Fruit fly (Drosophila melanogaster) whole organism, prepupa: ENCODE measurements around the gene CG10194.
A peak's percentile ranks its signal among the peaks of the same experiment; 100 is the strongest.

ENCODE experiments used
- CG10631 ChIP-seq: fragments of 200-800 bp; sonication (Bioruptor generic); optimal IDR thresholded peaks from 2 replicates; lab custom pipeline; 2016; ENCODE audit warnings: missing biosample characterization, missing genetic modification characterization
- CG10669 ChIP-seq: fragments of 200-800 bp; sonication (Bioruptor generic); optimal IDR thresholded peaks from 3 replicates; lab custom pipeline; 2018; ENCODE audit warnings: missing biosample characterization, mild to moderate bottlenecking, missing genetic modification characterization, moderate library complexity
- CG11902 ChIP-seq: fragments of 200-800 bp; sonication (Bioruptor generic); optimal IDR thresholded peaks from 3 replicates; lab custom pipeline; 2016; ENCODE audit warnings: missing biosample characterization, missing genetic modification characterization
- CG15336 ChIP-seq: fragments of 200-800 bp; sonication (Bioruptor generic); IDR thresholded peaks from 2 replicates; pipeline ENCODE4 v1.3.6; 2022; ENCODE audit warnings: missing biosample characterization, missing genetic modification characterization
- CG1621 ChIP-seq: fragments of 200-800 bp; sonication (Bioruptor generic); optimal IDR thresholded peaks from 3 replicates; lab custom pipeline; 2018; ENCODE audit warnings: missing biosample characterization, mild to moderate bottlenecking, missing genetic modification characterization
- CG16779 ChIP-seq: fragments of 200-800 bp; sonication (Bioruptor generic); optimal IDR thresholded peaks from 3 replicates; lab custom pipeline; 2017; ENCODE audit warnings: missing biosample characterization, mild to moderate bottlenecking, missing genetic modification characterization
- CG32006 ChIP-seq: fragments of 200-800 bp; sonication (Bioruptor generic); optimal IDR thresholded peaks from 3 replicates; lab custom pipeline; 2017; ENCODE audit warnings: missing biosample characterization, mild to moderate bottlenecking, missing genetic modification characterization
- CG3919 ChIP-seq: fragments of 200-800 bp; sonication (Bioruptor generic); optimal IDR thresholded peaks from 3 replicates; lab custom pipeline; 2016; ENCODE audit warnings: missing biosample characterization, missing genetic modification characterization
- CG6854 ChIP-seq: fragments of 200-800 bp; sonication (Bioruptor generic); optimal IDR thresholded peaks from 2 replicates; lab custom pipeline; 2017; ENCODE audit warnings: missing biosample characterization, mild to moderate bottlenecking, missing genetic modification characterization
- CG8319 ChIP-seq: fragments of 200-800 bp; sonication (Bioruptor generic); optimal IDR thresholded peaks from 3 replicates; lab custom pipeline; 2016; ENCODE audit warnings: missing biosample characterization, missing genetic modification characterization
- Eip78C ChIP-seq: fragments of 200-800 bp; sonication (Bioruptor generic); peaks from one replicate; lab custom pipeline; 2016; ENCODE audit warnings: missing biosample characterization, missing genetic modification characterization
- Eip93F ChIP-seq: fragments of 200-800 bp; sonication (Bioruptor generic); optimal IDR thresholded peaks from 2 replicates; lab custom pipeline; 2016; ENCODE audit warnings: missing biosample characterization, mild to moderate bottlenecking, missing genetic modification characterization
- Gug ChIP-seq: fragments of 200-800 bp; sonication (Bioruptor generic); IDR thresholded peaks from 2 replicates; pipeline ENCODE4 v1.3.6; 2022; ENCODE audit warnings: missing biosample characterization, missing genetic modification characterization
- Sox15 ChIP-seq: fragments of 200-800 bp; sonication (Bioruptor generic); optimal IDR thresholded peaks from 3 replicates; lab custom pipeline; 2016; ENCODE audit warnings: missing biosample characterization, missing genetic modification characterization
- achi ChIP-seq: fragments of 200-800 bp; sonication (Bioruptor generic); optimal IDR thresholded peaks from 3 replicates; lab custom pipeline; 2016; ENCODE audit warnings: missing biosample characterization, missing genetic modification characterization
- eg ChIP-seq: fragments of 200-800 bp; sonication (Bioruptor generic); IDR thresholded peaks from 3 replicates; pipeline ENCODE4 v1.3.6; 2022; ENCODE audit warnings: missing biosample characterization, missing genetic modification characterization
- fd59A ChIP-seq: fragments of 200-800 bp; sonication (Bioruptor generic); optimal IDR thresholded peaks from 2 replicates; lab custom pipeline; 2017; ENCODE audit warnings: missing biosample characterization, mild to moderate bottlenecking, missing genetic modification characterization, missing genetic modification reagents
- fkh ChIP-seq: fragments of 200-800 bp; sonication (Bioruptor generic); optimal IDR thresholded peaks from 3 replicates; lab custom pipeline; 2017; ENCODE audit warnings: missing biosample characterization, mild to moderate bottlenecking, missing genetic modification characterization, moderate library complexity
- net ChIP-seq: fragments of 200-800 bp; sonication (Bioruptor generic); optimal IDR thresholded peaks from 3 replicates; lab custom pipeline; 2016; ENCODE audit warnings: missing biosample characterization, missing genetic modification characterization
- pdm3 ChIP-seq: fragments of 200-800 bp; sonication (Bioruptor generic); optimal IDR thresholded peaks from 3 replicates; lab custom pipeline; 2016; ENCODE audit warnings: missing biosample characterization, missing genetic modification characterization
- salr ChIP-seq, 2 experiments: fragments of 200-800 bp; sonication (Bioruptor generic); optimal IDR thresholded peaks; 3 replicates each; lab custom pipeline; 2016 to 2018; ENCODE audit warnings: missing biosample characterization in 2 of 2, missing genetic modification characterization in 2 of 2, mild to moderate bottlenecking in 1 of 2
- topi ChIP-seq: fragments of 200-800 bp; sonication (Bioruptor generic); optimal IDR thresholded peaks from 3 replicates; lab custom pipeline; 2016; ENCODE audit warnings: missing biosample characterization, missing genetic modification characterization
- vri ChIP-seq: fragments of 200-800 bp; sonication (Bioruptor generic); optimal IDR thresholded peaks from 3 replicates; lab custom pipeline; 2016; ENCODE audit warnings: missing biosample characterization, mild to moderate bottlenecking, missing genetic modification characterization

Gene CG10194

DNA sequence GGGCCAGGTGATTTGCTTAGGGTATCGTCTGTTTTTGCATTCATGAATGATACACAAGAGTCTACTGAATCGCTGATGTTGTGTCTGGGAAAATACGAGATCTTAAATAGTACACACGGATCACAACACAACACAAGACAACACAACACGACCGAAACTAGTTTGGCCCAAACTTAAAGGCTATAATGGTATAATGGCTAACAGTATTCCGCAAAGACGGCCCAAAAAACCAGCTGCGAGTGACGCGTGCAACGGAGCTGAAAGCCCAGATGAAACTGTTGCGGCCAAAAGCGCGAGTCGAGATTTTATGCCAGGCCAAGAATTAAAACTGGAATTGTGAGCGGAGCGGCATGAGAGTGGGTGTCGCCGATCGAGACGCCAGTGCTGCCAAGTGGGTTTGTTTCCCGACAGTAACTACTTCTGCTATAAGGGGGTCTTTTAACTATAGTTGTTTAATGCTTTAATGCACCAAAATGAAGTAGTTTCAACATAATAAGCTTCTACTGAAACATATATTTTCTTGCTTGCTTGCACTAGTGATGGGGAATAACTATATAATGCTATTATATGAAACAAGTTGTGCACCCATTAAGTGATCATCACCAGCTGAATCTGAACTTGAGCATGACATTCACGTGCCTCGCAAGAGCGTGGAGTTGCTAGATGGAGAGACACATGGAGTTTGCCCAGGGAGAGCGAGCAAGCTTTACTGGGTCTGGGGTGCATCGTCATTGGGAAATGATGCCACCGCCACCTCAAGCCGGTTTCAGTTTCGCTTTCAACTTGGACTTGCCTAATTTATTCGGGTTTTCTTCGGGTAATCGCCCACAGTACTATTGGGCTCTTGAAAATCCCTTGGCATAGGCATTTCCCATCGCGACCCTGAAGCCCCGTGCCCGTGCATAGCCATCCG, 51.0 kb downstream of the CG10194 start (continued):
- no peak for TF ChIP-seq CG3919 (GFP tag; lab: Kevin White, UChicago)
- no peak for TF ChIP-seq CG10631 (GFP tag; lab: Kevin White, UChicago)
- no peak for TF ChIP-seq Gug
- TF ChIP-seq CG10669 = no peak
- no peak for TF ChIP-seq salr (GFP tag; optimal IDR thresholded peaks at IDR 0.05; lab: Kevin White, UChicago)
- peak; percentile 33 for TF ChIP-seq CG6854 (GFP tag; lab: Kevin White, UChicago)
- peak; percentile 23 for TF ChIP-seq achi (GFP tag; lab: Kevin White, UChicago)
- no peak for TF ChIP-seq vri (GFP tag; lab: Kevin White, UChicago)
- no peak for TF ChIP-seq CG16779
- peak; percentile 76 for TF ChIP-seq Eip78C (GFP tag; lab: Kevin White, UChicago)
- TF ChIP-seq Eip93F (GFP tag; lab: Kevin White, UChicago) = no peak
- peak; percentile 39; the same call in 1 of the 3 replicates for TF ChIP-seq eg (GFP tag; lab: Robert Waterston, UW)
- no peak for TF ChIP-seq topi (GFP tag; lab: Kevin White, UChicago)
- TF ChIP-seq fd59A (GFP tag; lab: Kevin White, UChicago) = no peak
- peak; percentile 10 for TF ChIP-seq pdm3
- peak; percentile 30; the same call in 1 of the 2 replicates for TF ChIP-seq CG15336 (GFP tag; lab: Robert Waterston, UW)
- TF ChIP-seq CG32006 (GFP tag; lab: Kevin White, UChicago) = peak; percentile 10
- TF ChIP-seq CG11902 (GFP tag; lab: Kevin White, UChicago) = no peak
- TF ChIP-seq CG8319 = no peak
- no peak for TF ChIP-seq net (GFP tag; lab: Kevin White, UChicago)
- no peak for TF ChIP-seq CG1621 (tag; lab: Kevin White, UChicago)
- TF ChIP-seq fkh = no peak
- no peak for TF ChIP-seq Sox15 (GFP tag; lab: Kevin White, UChicago)
